Worm (Caenorhabditis elegans) whole organism, mixed stage, embryonic: ENCODE measurements around the gene R10E8.1.

Experiments
- M03D4.4 ChIP-seq: sonication (generic microtip); optimal IDR thresholded peaks from 2 replicates; lab custom pipeline; 2017; ENCODE audit warnings: mild to moderate bottlenecking, missing genetic modification characterization, missing compliant biosample characterization
- bed-3 ChIP-seq: fragments of 200-800 bp; sonication (Bioruptor generic); optimal IDR thresholded peaks from 3 replicates; lab custom pipeline; 2018; ENCODE audit warnings: mild to moderate bottlenecking, missing genetic modification characterization, moderate library complexity, missing compliant biosample characterization
- blmp-1 ChIP-seq: fragments of 150-350 bp; optimal IDR thresholded peaks from 2 replicates; lab custom pipeline; 2014; ENCODE audit warnings: missing biosample characterization, missing genetic modification characterization
- ceh-39 ChIP-seq: fragments of 150-350 bp; optimal IDR thresholded peaks from 2 replicates; lab custom pipeline; 2014; ENCODE audit warnings: missing biosample characterization, missing genetic modification characterization
- ceh-43 ChIP-seq: fragments of 200-800 bp; sonication (Bioruptor generic); optimal IDR thresholded peaks from 2 replicates; lab custom pipeline; 2018; ENCODE audit warnings: mild to moderate bottlenecking, missing genetic modification characterization, moderate library complexity, missing compliant biosample characterization
- ceh-83 ChIP-seq: fragments of 200-800 bp; sonication (Bioruptor generic); optimal IDR thresholded peaks from 2 replicates; lab custom pipeline; 2018; ENCODE audit warnings: mild to moderate bottlenecking, missing genetic modification characterization, missing compliant biosample characterization
- drap-1 ChIP-seq: fragments of 200-800 bp; sonication (Bioruptor generic); optimal IDR thresholded peaks from 3 replicates; lab custom pipeline; 2018; ENCODE audit warnings: mild to moderate bottlenecking, missing genetic modification characterization, missing compliant biosample characterization
- elt-1 ChIP-seq: sonication (generic microtip); optimal IDR thresholded peaks from 2 replicates; lab custom pipeline; 2017; ENCODE audit warnings: missing genetic modification characterization, mild to moderate bottlenecking, missing compliant biosample characterization, antibody characterized with exemption, moderate library complexity, borderline replicate concordance; ENCODE audit not compliant: insufficient read depth
- elt-3 ChIP-seq: fragments of 150-350 bp; optimal IDR thresholded peaks from 2 replicates; lab custom pipeline; 2014; ENCODE audit warnings: missing biosample characterization, missing genetic modification characterization
- ham-2 ChIP-seq: fragments of 200-800 bp; sonication (Bioruptor generic); optimal IDR thresholded peaks from 2 replicates; lab custom pipeline; 2018; ENCODE audit warnings: mild to moderate bottlenecking, missing genetic modification characterization, missing compliant biosample characterization
- hlh-1 ChIP-seq: fragments of 150-350 bp; optimal IDR thresholded peaks from 2 replicates; lab custom pipeline; 2014; ENCODE audit warnings: missing biosample characterization, missing genetic modification reagents, missing genetic modification characterization
- lin-13 ChIP-seq: fragments of 150-350 bp; optimal IDR thresholded peaks from 2 replicates; lab custom pipeline; 2014; ENCODE audit warnings: missing biosample characterization, missing genetic modification characterization
- lin-32 ChIP-seq: fragments of 200-800 bp; sonication (Bioruptor generic); optimal IDR thresholded peaks from 2 replicates; lab custom pipeline; 2018; ENCODE audit warnings: mild to moderate bottlenecking, missing genetic modification characterization, missing compliant biosample characterization
- lsy-2 ChIP-seq: fragments of 150-350 bp; optimal IDR thresholded peaks from 2 replicates; lab custom pipeline; 2014; ENCODE audit warnings: missing biosample characterization, missing genetic modification characterization
- mab-5 ChIP-seq: fragments of 150-350 bp; optimal IDR thresholded peaks from 2 replicates; lab custom pipeline; 2014; ENCODE audit warnings: missing biosample characterization, missing genetic modification characterization
- nhr-12 ChIP-seq: fragments of 150-350 bp; optimal IDR thresholded peaks from 2 replicates; lab custom pipeline; 2014; ENCODE audit warnings: missing biosample characterization, missing genetic modification characterization
- nhr-237 ChIP-seq: fragments of 150-350 bp; optimal IDR thresholded peaks from 2 replicates; lab custom pipeline; 2014; ENCODE audit warnings: missing biosample characterization, missing genetic modification characterization
- nhr-76 ChIP-seq: sonication (generic microtip); optimal IDR thresholded peaks from 2 replicates; lab custom pipeline; 2017; ENCODE audit warnings: missing biosample characterization, missing genetic modification characterization
- pha-4 ChIP-seq: fragments of 150-350 bp; optimal IDR thresholded peaks from 2 replicates; lab custom pipeline; 2018; ENCODE audit warnings: missing biosample characterization, missing genetic modification reagents, missing genetic modification characterization
- sem-2 ChIP-seq: fragments of 200-800 bp; sonication (Bioruptor generic); optimal IDR thresholded peaks from 2 replicates; lab custom pipeline; 2018; ENCODE audit warnings: mild to moderate bottlenecking, missing genetic modification characterization, missing compliant biosample characterization
- snpc-4 ChIP-seq: fragments of 150-350 bp; optimal IDR thresholded peaks from 2 replicates; lab custom pipeline; 2014; ENCODE audit warnings: missing biosample characterization, missing genetic modification characterization
- sptf-1 ChIP-seq: sonication (generic microtip); optimal IDR thresholded peaks from 2 replicates; lab custom pipeline; 2017; ENCODE audit warnings: mild to moderate bottlenecking, missing genetic modification characterization, moderate library complexity, missing compliant biosample characterization
- tbx-8 ChIP-seq: fragments of 200-800 bp; sonication (Bioruptor generic); optimal IDR thresholded peaks from 2 replicates; lab custom pipeline; 2018; ENCODE audit warnings: mild to moderate bottlenecking, missing genetic modification characterization, moderate library complexity, missing compliant biosample characterization
- unc-120 ChIP-seq: sonication (generic microtip); optimal IDR thresholded peaks from 2 replicates; lab custom pipeline; 2017; ENCODE audit warnings: missing genetic modification characterization, missing compliant biosample characterization; ENCODE audit not compliant: poor library complexity, severe bottlenecking
- unc-39 ChIP-seq: fragments of 150-350 bp; optimal IDR thresholded peaks from 2 replicates; lab custom pipeline; 2014; ENCODE audit warnings: missing biosample characterization, missing genetic modification characterization
- unc-62 ChIP-seq: fragments of 150-350 bp; optimal IDR thresholded peaks from 2 replicates; lab custom pipeline; 2014; ENCODE audit warnings: missing biosample characterization, missing genetic modification reagents, missing genetic modification characterization
- zip-8 ChIP-seq: fragments of 150-350 bp; optimal IDR thresholded peaks from 2 replicates; lab custom pipeline; 2014; ENCODE audit warnings: missing biosample characterization, missing genetic modification characterization
- ztf-11 ChIP-seq: fragments of 150-350 bp; optimal IDR thresholded peaks from 2 replicates; lab custom pipeline; 2014; ENCODE audit warnings: missing biosample characterization, missing genetic modification characterization

The R10E8.1 gene

ce11 chrV:18254483-18254882 lies 2.3 kb upstream of the R10E8.1 start, which contains the start of gene R10E8.5:
R10E8.5 (plus strand) TSS chrV:18254783.
- no peak for TF ChIP-seq unc-62 (GFP tag; lab: Kevin White, UChicago)
- TF ChIP-seq ceh-43 (GFP tag; lab: Kevin White, UChicago): no peak
- no peak for TF ChIP-seq elt-1 (tag; lab: Kevin White, UChicago)
- TF ChIP-seq lin-32: no peak
- TF ChIP-seq lsy-2 (tag; lab: Kevin White, UChicago): no peak
- no peak for TF ChIP-seq elt-3 (tag; lab: Kevin White, UChicago)
- no peak for TF ChIP-seq tbx-8 (GFP tag; lab: Kevin White, UChicago)
- no peak for TF ChIP-seq pha-4 (tag; lab: Kevin White, UChicago)
- no peak for TF ChIP-seq snpc-4 (tag; lab: Kevin White, UChicago)
- TF ChIP-seq unc-120 (tag; lab: Kevin White, UChicago): no peak
- no peak for TF ChIP-seq M03D4.4
- no peak for TF ChIP-seq unc-39 (tag; lab: Kevin White, UChicago)
- TF ChIP-seq sptf-1 (tag; lab: Kevin White, UChicago): no peak
- TF ChIP-seq, all 35 proteins: peak for 0

- TF ChIP-seq nhr-12 (tag; lab: Kevin White, UChicago): no peak
- no peak for TF ChIP-seq ham-2 (GFP tag; lab: Kevin White, UChicago)
- no peak for TF ChIP-seq blmp-1
- TF ChIP-seq mab-5 (tag; lab: Kevin White, UChicago): no peak
- TF ChIP-seq lin-13 (tag; lab: Kevin White, UChicago): no peak
- no peak for TF ChIP-seq pha-4 (tag; lab: Kevin White, UChicago)
- TF ChIP-seq lsy-2 (tag; lab: Kevin White, UChicago): no peak
- no peak for TF ChIP-seq snpc-4 (tag; lab: Kevin White, UChicago)
- TF ChIP-seq elt-3 (tag; lab: Kevin White, UChicago): no peak
- TF ChIP-seq drap-1 (GFP tag; lab: Kevin White, UChicago): no peak
- TF ChIP-seq, all 35 proteins: peak for 0
Measured at ce11 chrV:18253494-18253893, 1.3 kb upstream of the R10E8.1 start, which contains the start of gene R10E8.2. R10E8.2 (plus strand) TSS chrV:18253794.

ce11 chrV:18246077-18246476 lies 6.1 kb downstream of the R10E8.1 start:
- TF ChIP-seq ceh-83 (no peak), zip-8 (no peak)

- TF ChIP-seq unc-120 (tag; lab: Kevin White, UChicago) (no peak), ztf-11 (tag; lab: Kevin White, UChicago) (no peak), ceh-39 (tag; lab: Kevin White, UChicago) (no peak), lsy-2 (tag; lab: Kevin White, UChicago) (no peak), ceh-43 (GFP tag; lab: Kevin White, UChicago) (no peak), hlh-1 (no peak), nhr-237 (tag; lab: Kevin White, UChicago) (no peak)
Measured at ce11 chrV:18244408-18244807, 7.8 kb downstream of the R10E8.1 start.

ce11 chrV:18243227-18243626 lies 9.0 kb downstream of the R10E8.1 start:
- TF ChIP-seq nhr-76 (tag; lab: Kevin White, UChicago): no peak

ce11 chrV:18241328-18241727 lies 10.9 kb downstream of the R10E8.1 start, which contains the start of gene R10E8.8:
R10E8.8 (minus strand) TSS chrV:18241670.
- TF ChIP-seq nhr-76 (tag; lab: Kevin White, UChicago) (no peak), M03D4.4 (no peak), ham-2 (GFP tag; lab: Kevin White, UChicago) (no peak), bed-3 (GFP tag; lab: Kevin White, UChicago) (no peak), sem-2 (GFP tag; lab: Kevin White, UChicago) (no peak), unc-62 (GFP tag; lab: Kevin White, UChicago) (no peak), elt-1 (tag; lab: Kevin White, UChicago) (no peak)
